Worm (Caenorhabditis elegans) whole organism, midembryonic: Measurements from ENCODE around the gene ttr-41.

Source experiments
- T22C8.4 ChIP-seq: fragments of 200-800 bp; sonication (Bioruptor generic); IDR thresholded peaks from 2 replicates; pipeline ENCODE4 v1.3.6; 2022; ENCODE audit warnings: missing genetic modification characterization, missing compliant biosample characterization
- cog-1 ChIP-seq: sonication (generic microtip); optimal IDR thresholded peaks from 2 replicates; lab custom pipeline; 2016; ENCODE audit warnings: missing genetic modification characterization, missing compliant biosample characterization
- flt-1 ChIP-seq: fragments of 200-800 bp; sonication (Bioruptor generic); IDR thresholded peaks from 2 replicates; pipeline ENCODE4 v1.3.6; 2022; ENCODE audit warnings: missing genetic modification characterization, missing compliant biosample characterization
- klf-2 ChIP-seq: fragments of 200-800 bp; sonication (Bioruptor generic); conservative IDR thresholded peaks from 2 replicates; pipeline ENCODE4 v1.3.6; 2022; ENCODE audit warnings: missing genetic modification reagents, missing genetic modification characterization, missing compliant biosample characterization
- med-1 ChIP-seq: sonication (generic microtip); optimal IDR thresholded peaks from 2 replicates; lab custom pipeline; 2017; ENCODE audit warnings: missing genetic modification characterization, mild to moderate bottlenecking, missing compliant biosample characterization, antibody characterized with exemption, missing genetic modification reagents; ENCODE audit not compliant: insufficient read depth
- ref-1 ChIP-seq: fragments of 200-800 bp; sonication (Bioruptor generic); conservative IDR thresholded peaks from 2 replicates; pipeline ENCODE4 v1.3.6; 2022; ENCODE audit warnings: missing genetic modification reagents, missing genetic modification characterization, missing compliant biosample characterization
- tab-1 ChIP-seq: fragments of 200-800 bp; sonication (Bioruptor generic); IDR thresholded peaks from 2 replicates; pipeline ENCODE4 v1.3.6; 2022; ENCODE audit warnings: missing genetic modification characterization, missing compliant biosample characterization
- ztf-23 ChIP-seq: fragments of 200-800 bp; sonication (Bioruptor generic); IDR thresholded peaks from 2 replicates; pipeline ENCODE4 v1.3.6; 2022; ENCODE audit warnings: missing genetic modification reagents, missing genetic modification characterization, missing compliant biosample characterization
- ztf-29 ChIP-seq: fragments of 200-800 bp; sonication (Bioruptor generic); IDR thresholded peaks from 2 replicates; pipeline ENCODE4 v1.3.6; 2022; ENCODE audit warnings: missing genetic modification reagents, missing genetic modification characterization, missing compliant biosample characterization

The ttr-41 gene

DNA sequence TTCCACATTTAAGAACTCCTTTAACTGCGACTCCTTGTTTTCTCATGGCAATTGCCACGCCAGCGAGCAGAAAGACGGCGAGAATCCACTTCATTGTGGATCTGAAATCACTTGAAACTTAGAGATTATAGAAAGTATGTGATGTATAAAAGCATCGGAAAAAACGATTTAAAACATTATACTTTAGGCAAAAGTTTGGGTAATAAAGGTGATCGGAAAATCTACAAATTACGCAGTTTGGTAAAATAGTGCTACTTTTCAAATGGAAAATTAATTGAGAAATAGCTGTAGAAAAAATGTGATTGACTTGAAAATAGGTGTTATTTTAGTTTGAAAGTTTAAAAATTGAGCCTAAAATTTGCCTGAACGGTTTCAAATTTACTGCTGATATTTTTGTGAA is at the start of gene ttr-41:
Gene ttr-41 (minus strand): TSS at position 101 of the 400 bp plus-strand sequence.
- TF ChIP-seq T22C8.4 (GFP tag; lab: Robert Waterston, UW): no peak
- TF ChIP-seq klf-2 (GFP tag; lab: Robert Waterston, UW): no peak
- no peak for TF ChIP-seq tab-1 (GFP tag; lab: Robert Waterston, UW)
- TF ChIP-seq flt-1 (GFP tag; lab: Robert Waterston, UW): no peak
- TF ChIP-seq ztf-29 (GFP tag; lab: Robert Waterston, UW): no peak
- no peak for TF ChIP-seq ref-1 (GFP tag; lab: Robert Waterston, UW)
- no peak for TF ChIP-seq med-1 (GFP tag; lab: Kevin White, UChicago)
- no peak for TF ChIP-seq ztf-23 (GFP tag; lab: Robert Waterston, UW)
- TF ChIP-seq cog-1 (tag; lab: Kevin White, UChicago): no peak

DNA sequence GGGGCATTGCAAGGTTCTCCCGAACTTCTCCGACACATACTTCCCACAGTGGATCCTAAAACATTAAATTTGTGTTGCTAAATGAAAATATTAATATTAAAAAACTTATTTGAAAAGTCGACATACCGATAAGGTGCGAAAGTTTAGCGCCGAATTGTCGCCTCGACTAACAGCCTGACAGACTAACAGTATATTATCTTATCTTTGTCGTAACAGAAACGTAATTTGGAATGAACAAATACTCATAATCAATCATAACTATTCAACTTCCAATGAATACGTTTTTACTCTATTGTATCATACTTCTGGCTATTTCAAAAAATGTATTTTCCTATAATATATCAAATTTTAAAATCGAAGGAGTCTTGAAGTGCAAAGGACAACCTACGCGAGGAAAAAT is 49.3 kb upstream of the ttr-41 start, which contains the start of gene F26G1.11:
Gene F26G1.11 (plus strand): TSS at position 205 of the 400 bp plus-strand sequence.
- TF ChIP-seq med-1 (GFP tag; lab: Kevin White, UChicago) (no peak), T22C8.4 (GFP tag; lab: Robert Waterston, UW) (no peak), ztf-23 (GFP tag; lab: Robert Waterston, UW) (no peak), flt-1 (GFP tag; lab: Robert Waterston, UW) (no peak), klf-2 (GFP tag; lab: Robert Waterston, UW) (no peak), ref-1 (GFP tag; lab: Robert Waterston, UW) (no peak), tab-1 (GFP tag; lab: Robert Waterston, UW) (no peak), ztf-29 (GFP tag; lab: Robert Waterston, UW) (no peak), cog-1 (tag; lab: Kevin White, UChicago) (no peak)

- TF ChIP-seq klf-2 (GFP tag; lab: Robert Waterston, UW): no peak
- TF ChIP-seq ref-1 (GFP tag; lab: Robert Waterston, UW): no peak
- TF ChIP-seq tab-1 (GFP tag; lab: Robert Waterston, UW): no peak
- no peak for TF ChIP-seq flt-1 (GFP tag; lab: Robert Waterston, UW)
- TF ChIP-seq cog-1 (tag; lab: Kevin White, UChicago): no peak
Observed at ce11 chrII:4775802-4776201, 48.1 kb upstream of the ttr-41 start.

DNA sequence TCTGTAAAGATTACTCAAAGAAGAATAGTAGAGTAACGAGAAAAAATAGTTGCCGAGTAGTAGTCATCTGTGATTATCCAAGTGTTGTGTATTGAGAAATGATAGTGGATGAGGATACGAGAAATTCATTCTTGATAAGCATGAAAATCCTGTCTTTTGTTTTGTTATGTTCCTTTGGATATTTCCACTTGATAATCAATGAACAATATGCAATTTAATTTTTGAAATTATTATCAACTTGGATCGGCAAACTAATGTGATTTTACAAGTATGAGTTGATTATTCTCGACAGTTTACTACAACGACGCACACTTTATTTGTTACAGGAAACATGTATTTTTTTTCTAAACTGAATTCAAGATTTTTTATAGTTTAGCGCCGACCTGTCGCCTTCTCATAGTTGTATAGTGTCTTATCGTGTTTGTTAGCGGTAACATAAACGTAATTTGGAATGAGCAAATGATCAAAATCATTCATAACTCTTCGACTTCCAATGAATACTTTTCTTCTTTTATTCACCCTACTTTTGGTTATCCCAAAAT is 46.3 kb upstream of the ttr-41 start, which contains the start of the genes F26G1.9 and F26G1.10:
Gene F26G1.9 (minus strand): TSS at position 101 of the 542 bp plus-strand sequence.
Gene F26G1.10 (plus strand): TSS at position 492 of the 542 bp plus-strand sequence.
- no peak for TF ChIP-seq ztf-23 (GFP tag; lab: Robert Waterston, UW)
- no peak for TF ChIP-seq klf-2 (GFP tag; lab: Robert Waterston, UW)
- TF ChIP-seq cog-1 (tag; lab: Kevin White, UChicago): no peak
- TF ChIP-seq flt-1 (GFP tag; lab: Robert Waterston, UW): no peak
- no peak for TF ChIP-seq tab-1 (GFP tag; lab: Robert Waterston, UW)
- no peak for TF ChIP-seq ztf-29 (GFP tag; lab: Robert Waterston, UW)
- no peak for TF ChIP-seq T22C8.4 (GFP tag; lab: Robert Waterston, UW)
- no peak for TF ChIP-seq ref-1 (GFP tag; lab: Robert Waterston, UW)
- TF ChIP-seq med-1 (GFP tag; lab: Kevin White, UChicago): no peak

DNA sequence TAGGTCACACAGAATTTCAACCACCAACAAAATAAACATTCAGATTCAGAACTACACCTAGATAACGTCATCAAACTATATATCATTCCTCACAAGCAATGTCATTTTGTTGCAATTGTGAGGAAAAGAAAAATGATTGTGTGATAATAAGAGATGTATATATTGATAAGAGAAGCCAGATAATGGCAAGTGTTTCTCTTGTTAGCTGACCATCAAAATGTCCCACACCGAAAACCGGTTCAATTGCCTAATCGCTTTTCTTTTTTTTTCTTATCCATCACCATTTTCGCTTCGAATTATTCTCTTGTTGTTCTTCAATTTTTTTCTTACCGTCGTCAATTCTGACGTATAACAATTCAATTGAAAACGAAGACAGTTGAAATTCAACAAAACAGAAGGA is 44.8 kb upstream of the ttr-41 start:
- TF ChIP-seq ztf-23 (GFP tag; lab: Robert Waterston, UW) (no peak), ztf-29 (GFP tag; lab: Robert Waterston, UW) (no peak), flt-1 (GFP tag; lab: Robert Waterston, UW) (no peak), cog-1 (tag; lab: Kevin White, UChicago) (no peak), med-1 (GFP tag; lab: Kevin White, UChicago) (no peak), tab-1 (GFP tag; lab: Robert Waterston, UW) (no peak), T22C8.4 (GFP tag; lab: Robert Waterston, UW) (no peak), klf-2 (GFP tag; lab: Robert Waterston, UW) (no peak), ref-1 (GFP tag; lab: Robert Waterston, UW) (no peak)

ce11 chrII:4771282-4771681 is 43.6 kb upstream of the ttr-41 start, which contains the start of gene F26G1.5:
TSS of gene F26G1.5 (minus strand) at chrII:4771382.
- TF ChIP-seq ztf-29 (GFP tag; lab: Robert Waterston, UW) (no peak), flt-1 (GFP tag; lab: Robert Waterston, UW) (no peak), klf-2 (GFP tag; lab: Robert Waterston, UW) (no peak), tab-1 (GFP tag; lab: Robert Waterston, UW) (no peak), cog-1 (tag; lab: Kevin White, UChicago) (no peak), ref-1 (GFP tag; lab: Robert Waterston, UW) (no peak), ztf-23 (GFP tag; lab: Robert Waterston, UW) (no peak), T22C8.4 (GFP tag; lab: Robert Waterston, UW) (no peak), med-1 (GFP tag; lab: Kevin White, UChicago) (no peak)

DNA sequence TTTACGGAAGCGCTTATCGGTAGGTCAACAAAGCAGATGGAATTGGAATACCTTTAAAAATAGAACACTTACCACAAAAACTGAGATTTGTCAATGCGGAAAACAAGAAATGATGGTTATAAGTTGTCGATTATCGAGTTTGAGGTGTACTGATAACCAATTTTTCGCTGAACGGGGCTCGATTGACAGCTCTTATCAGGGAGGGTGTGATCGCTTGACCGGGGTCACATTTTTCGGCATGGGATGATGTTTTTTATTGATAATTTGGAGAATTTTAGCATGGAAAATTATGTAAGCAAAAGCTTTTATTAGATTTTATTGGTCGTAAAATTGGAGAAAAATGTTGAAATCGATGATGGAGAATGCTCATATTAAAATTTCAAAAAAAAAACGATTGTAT is 42.2 kb upstream of the ttr-41 start:
- TF ChIP-seq cog-1 (tag; lab: Kevin White, UChicago): no peak
- no peak for TF ChIP-seq tab-1 (GFP tag; lab: Robert Waterston, UW)
- TF ChIP-seq ref-1 (GFP tag; lab: Robert Waterston, UW): no peak
- TF ChIP-seq ztf-29 (GFP tag; lab: Robert Waterston, UW): no peak
- TF ChIP-seq klf-2 (GFP tag; lab: Robert Waterston, UW): no peak

DNA sequence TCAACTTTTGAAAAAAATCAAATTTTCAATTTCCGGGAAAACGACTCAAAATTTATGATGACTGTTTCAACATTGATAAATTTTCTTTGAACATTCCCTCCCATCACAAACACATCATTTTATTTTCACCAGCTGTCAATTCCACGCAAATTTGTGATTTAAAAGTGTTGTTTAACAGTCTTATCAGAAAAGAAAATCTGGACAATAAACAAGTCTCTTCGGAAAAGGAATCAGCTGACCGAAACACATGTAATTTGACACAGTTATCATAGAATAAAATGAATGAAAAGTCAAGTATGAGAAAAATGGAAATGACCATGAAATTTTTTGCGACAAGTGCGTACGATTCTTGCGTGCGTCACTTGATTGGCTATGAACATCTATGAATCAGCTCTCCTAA is 41.4 kb upstream of the ttr-41 start:
- TF ChIP-seq tab-1 (GFP tag; lab: Robert Waterston, UW): no peak
- no peak for TF ChIP-seq flt-1 (GFP tag; lab: Robert Waterston, UW)
- TF ChIP-seq T22C8.4 (GFP tag; lab: Robert Waterston, UW): no peak
- TF ChIP-seq ztf-29 (GFP tag; lab: Robert Waterston, UW): no peak
- TF ChIP-seq klf-2 (GFP tag; lab: Robert Waterston, UW): no peak
- no peak for TF ChIP-seq ztf-23 (GFP tag; lab: Robert Waterston, UW)
- no peak for TF ChIP-seq ref-1 (GFP tag; lab: Robert Waterston, UW)
- TF ChIP-seq cog-1 (tag; lab: Kevin White, UChicago): no peak
- no peak for TF ChIP-seq med-1 (GFP tag; lab: Kevin White, UChicago)
